Worm (Caenorhabditis elegans) whole organism, mixed stage, embryonic: ENCODE results near the gene sre-7.

Experiments used
- elt-3 ChIP-seq: fragments of 150-350 bp; optimal IDR thresholded peaks from 2 replicates; lab custom pipeline; 2014; ENCODE audit warnings: missing biosample characterization, missing genetic modification characterization
- flh-1 ChIP-seq: fragments of 200-800 bp; sonication (Bioruptor generic); optimal IDR thresholded peaks from 2 replicates; lab custom pipeline; 2018; ENCODE audit warnings: mild to moderate bottlenecking, missing genetic modification characterization, moderate library complexity, missing compliant biosample characterization
- nhr-28 ChIP-seq: fragments of 150-350 bp; optimal IDR thresholded peaks from 2 replicates; lab custom pipeline; 2014; ENCODE audit warnings: missing biosample characterization, missing genetic modification characterization
- snpc-4 ChIP-seq: fragments of 150-350 bp; optimal IDR thresholded peaks from 2 replicates; lab custom pipeline; 2014; ENCODE audit warnings: missing biosample characterization, missing genetic modification characterization
- unc-39 ChIP-seq: fragments of 150-350 bp; optimal IDR thresholded peaks from 2 replicates; lab custom pipeline; 2014; ENCODE audit warnings: missing biosample characterization, missing genetic modification characterization

DNA sequence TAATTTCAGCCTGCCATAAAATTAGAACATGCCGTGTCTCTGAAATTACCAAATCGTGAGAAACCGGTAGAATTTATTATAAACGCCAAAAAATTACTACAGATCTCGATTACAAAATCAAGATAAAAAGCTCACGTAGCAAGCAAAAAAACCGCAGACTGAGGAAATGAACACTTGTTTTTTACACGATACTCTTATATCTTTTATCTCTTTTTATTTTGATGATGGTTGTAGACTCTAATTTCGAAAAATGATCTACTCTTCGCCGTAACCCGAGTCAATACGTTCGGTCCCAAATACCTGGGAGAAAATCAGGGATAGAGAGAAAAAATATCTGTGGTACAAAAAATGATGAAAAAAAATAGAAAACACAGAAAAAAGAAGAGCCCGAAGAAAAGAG is 20.9 kb upstream of the sre-7 start:
- TF ChIP-seq snpc-4 (tag; lab: Kevin White, UChicago) (no peak), nhr-28 (tag; lab: Kevin White, UChicago) (no peak), elt-3 (no peak), unc-39 (tag; lab: Kevin White, UChicago) (no peak), flh-1 (GFP tag; lab: Kevin White, UChicago) (no peak)
